Fruit fly (Drosophila melanogaster) whole organism, embryonic: ENCODE results near the gene CG9920.
A peak's percentile ranks its signal among the peaks of the same experiment; 100 is the strongest.

Experiments used
- Aef1 ChIP-seq: fragments of 200-800 bp; sonication (Bioruptor generic); IDR thresholded peaks from 3 replicates; pipeline ENCODE4 v1.3.6; 2022; ENCODE audit warnings: missing biosample characterization, missing genetic modification characterization
- Bgb ChIP-seq: fragments of 200-800 bp; sonication (Bioruptor generic); IDR thresholded peaks from 2 replicates; pipeline ENCODE4 v1.3.6; 2022; ENCODE audit warnings: missing biosample characterization, missing genetic modification characterization; ENCODE audit not compliant: partially characterized antibody
- CG10366 ChIP-seq: fragments of 200-800 bp; sonication (Bioruptor generic); IDR thresholded peaks from 2 replicates; pipeline ENCODE4 v1.3.6; 2022; ENCODE audit warnings: missing biosample characterization, missing genetic modification characterization
- CG10565 ChIP-seq: fragments of 200-800 bp; sonication (Bioruptor generic); optimal IDR thresholded peaks from 3 replicates; lab custom pipeline; 2016; ENCODE audit warnings: missing biosample characterization, mild to moderate bottlenecking, missing genetic modification characterization
- CG11085 ChIP-seq: fragments of 200-800 bp; sonication (Bioruptor generic); IDR thresholded peaks from 2 replicates; pipeline ENCODE4 v1.3.6; 2022; ENCODE audit warnings: missing biosample characterization, missing genetic modification characterization
- CG11456 ChIP-seq: fragments of 200-800 bp; sonication (Bioruptor generic); IDR thresholded peaks from 3 replicates; pipeline ENCODE4 v1.3.6; 2022; ENCODE audit warnings: missing biosample characterization, missing genetic modification characterization
- CG14441 ChIP-seq: fragments of 200-800 bp; sonication (Bioruptor generic); IDR thresholded peaks from 2 replicates; pipeline ENCODE4 v1.3.6; 2022; ENCODE audit warnings: missing biosample characterization, missing genetic modification characterization
- CG17829 ChIP-seq: fragments of 200-800 bp; optimal IDR thresholded peaks from 2 replicates; lab custom pipeline; 2019; ENCODE audit warnings: missing biosample characterization, mild to moderate bottlenecking, missing genetic modification characterization, moderate library complexity
- CG2202 ChIP-seq: fragments of 200-800 bp; sonication (Bioruptor generic); optimal IDR thresholded peaks from 2 replicates; lab custom pipeline; 2018; ENCODE audit warnings: missing biosample characterization, mild to moderate bottlenecking, missing genetic modification characterization
- CG43689 ChIP-seq: fragments of 200-800 bp; sonication (Bioruptor generic); IDR thresholded peaks from 2 replicates; pipeline ENCODE4 v1.3.6; 2022; ENCODE audit warnings: missing biosample characterization, missing genetic modification characterization
- CG4617 ChIP-seq: fragments of 200-800 bp; sonication (Bioruptor generic); optimal IDR thresholded peaks from 3 replicates; lab custom pipeline; 2016; ENCODE audit warnings: missing biosample characterization, missing genetic modification characterization, borderline replicate concordance
- CG4820 ChIP-seq: fragments of 200-800 bp; sonication (Bioruptor generic); optimal IDR thresholded peaks from 3 replicates; lab custom pipeline; 2016; ENCODE audit warnings: missing biosample characterization, missing genetic modification characterization
- CG5180 ChIP-seq: fragments of 200-800 bp; sonication (Bioruptor generic); optimal IDR thresholded peaks from 3 replicates; lab custom pipeline; 2017; ENCODE audit warnings: missing biosample characterization, missing genetic modification characterization, mild to moderate bottlenecking, moderate library complexity, missing genetic modification reagents
- CG6683 ChIP-seq: fragments of 200-800 bp; sonication (Bioruptor generic); optimal IDR thresholded peaks from 2 replicates; lab custom pipeline; 2017; ENCODE audit warnings: missing biosample characterization, mild to moderate bottlenecking, missing genetic modification characterization, missing genetic modification reagents
- CG6689 ChIP-seq: fragments of 200-800 bp; sonication (Bioruptor generic); IDR thresholded peaks from 2 replicates; pipeline ENCODE4 v1.3.6; 2022; ENCODE audit warnings: missing biosample characterization, missing genetic modification characterization
- CG6791 ChIP-seq: fragments of 200-800 bp; sonication (Bioruptor generic); IDR thresholded peaks from 3 replicates; pipeline ENCODE4 v1.3.6; 2022; ENCODE audit warnings: missing biosample characterization, missing genetic modification characterization; ENCODE audit not compliant: partially characterized antibody
- CG7271 ChIP-seq: fragments of 200-800 bp; sonication (Bioruptor generic); optimal IDR thresholded peaks from 2 replicates; lab custom pipeline; 2018; ENCODE audit warnings: missing biosample characterization, mild to moderate bottlenecking, missing genetic modification characterization, moderate library complexity
- CG7745 ChIP-seq: fragments of 200-800 bp; sonication (Bioruptor generic); optimal IDR thresholded peaks from 2 replicates; lab custom pipeline; 2018; ENCODE audit warnings: missing biosample characterization, mild to moderate bottlenecking, missing genetic modification characterization, moderate library complexity
- CG8478 ChIP-seq: fragments of >200 bp; optimal IDR thresholded peaks from 2 replicates; lab custom pipeline; 2018
- CG9609 ChIP-seq: fragments of 200-800 bp; sonication (Bioruptor generic); optimal IDR thresholded peaks from 3 replicates; lab custom pipeline; 2016; ENCODE audit warnings: missing biosample characterization, missing genetic modification characterization
- CHES-1-like ChIP-seq: fragments of 200-800 bp; sonication (Bioruptor generic); optimal IDR thresholded peaks from 2 replicates; lab custom pipeline; 2016; ENCODE audit warnings: missing biosample characterization, missing genetic modification characterization
- D19A ChIP-seq: fragments of 200-800 bp; optimal IDR thresholded peaks from 3 replicates; lab custom pipeline; 2019; ENCODE audit warnings: missing biosample characterization, mild to moderate bottlenecking, missing genetic modification characterization, moderate library complexity
- Dref ChIP-seq: fragments of 200-800 bp; sonication (Bioruptor generic); IDR thresholded peaks from 2 replicates; pipeline ENCODE4 v1.3.6; 2022; ENCODE audit warnings: missing biosample characterization, missing genetic modification characterization
- E2f1 ChIP-seq: fragments of 200-800 bp; sonication (Bioruptor generic); IDR thresholded peaks from 2 replicates; pipeline ENCODE4 v1.3.6; 2022; ENCODE audit warnings: missing biosample characterization, missing genetic modification characterization
- Gug ChIP-seq: fragments of 200-800 bp; sonication (Bioruptor generic); IDR thresholded peaks from 4 replicates; pipeline ENCODE4 v1.3.6; 2022; ENCODE audit warnings: missing biosample characterization, missing genetic modification characterization
- HLH3B ChIP-seq: fragments of 200-800 bp; sonication (Bioruptor generic); IDR thresholded peaks from 2 replicates; pipeline ENCODE4 v1.3.6; 2022; ENCODE audit warnings: missing biosample characterization, missing genetic modification characterization
- Hr3 ChIP-seq: fragments of 200-800 bp; sonication (Bioruptor generic); optimal IDR thresholded peaks from 3 replicates; lab custom pipeline; 2016; ENCODE audit warnings: missing biosample characterization, missing genetic modification characterization
- MESR4 ChIP-seq: fragments of 200-800 bp; sonication (Bioruptor generic); optimal IDR thresholded peaks from 2 replicates; lab custom pipeline; 2018; ENCODE audit warnings: missing biosample characterization, mild to moderate bottlenecking, missing genetic modification characterization, moderate library complexity
- MTF-1 ChIP-seq: fragments of 200-800 bp; sonication (Bioruptor generic); optimal IDR thresholded peaks from 2 replicates; lab custom pipeline; 2018; ENCODE audit warnings: missing biosample characterization, mild to moderate bottlenecking, missing genetic modification characterization, borderline replicate concordance
- Neu2 ChIP-seq: fragments of 200-800 bp; sonication (Bioruptor generic); optimal IDR thresholded peaks from 3 replicates; lab custom pipeline; 2016; ENCODE audit warnings: missing biosample characterization, missing genetic modification characterization, borderline replicate concordance
- Oli ChIP-seq: fragments of 200-800 bp; sonication (Bioruptor generic); optimal IDR thresholded peaks from 2 replicates; lab custom pipeline; 2018; ENCODE audit warnings: missing biosample characterization, mild to moderate bottlenecking, missing genetic modification characterization, moderate library complexity
- Stat92E ChIP-seq, 3 experiments: fragments of >200 bp in 2 of 3; fragments of 200-800 bp in 1 of 3; sonication (Bioruptor generic) in 1 of 3; optimal IDR thresholded peaks; 2 replicates each; lab custom pipeline; 2017 to 2019; ENCODE audit warnings: missing biosample characterization in 3 of 3, missing genetic modification characterization in 3 of 3, mild to moderate bottlenecking in 1 of 3, moderate library complexity in 1 of 3
- Usf ChIP-seq: fragments of 200-800 bp; sonication (Bioruptor generic); optimal IDR thresholded peaks from 2 replicates; lab custom pipeline; 2017; ENCODE audit warnings: missing genotype, missing biosample characterization, missing genetic modification characterization
- abd-A ChIP-seq: fragments of 200-800 bp; sonication (Bioruptor generic); optimal IDR thresholded peaks from 3 replicates; lab custom pipeline; 2019; ENCODE audit warnings: missing biosample characterization, mild to moderate bottlenecking, missing genetic modification characterization, moderate library complexity
- bbx ChIP-seq: fragments of 200-800 bp; sonication (Bioruptor generic); IDR thresholded peaks from 2 replicates; pipeline ENCODE4 v1.3.6; 2022; ENCODE audit warnings: missing biosample characterization, missing genetic modification characterization; ENCODE audit not compliant: partially characterized antibody
- danr ChIP-seq: fragments of 200-800 bp; sonication (Bioruptor generic); IDR thresholded peaks from 2 replicates; pipeline ENCODE4 v1.3.6; 2022; ENCODE audit warnings: missing biosample characterization, missing genetic modification characterization
- dimm ChIP-seq: fragments of 200-800 bp; sonication (Bioruptor generic); IDR thresholded peaks from 2 replicates; pipeline ENCODE4 v1.3.6; 2022; ENCODE audit warnings: missing biosample characterization, missing genetic modification characterization
- fu2 ChIP-seq: fragments of 200-800 bp; sonication (Bioruptor generic); optimal IDR thresholded peaks from 2 replicates; lab custom pipeline; 2016; ENCODE audit warnings: missing biosample characterization, missing genetic modification characterization
- h ChIP-seq: fragments of >200 bp; optimal IDR thresholded peaks from 2 replicates; lab custom pipeline; 2017
- jing ChIP-seq: fragments of 200-800 bp; sonication (Bioruptor generic); optimal IDR thresholded peaks from 2 replicates; lab custom pipeline; 2018; ENCODE audit warnings: missing biosample characterization, mild to moderate bottlenecking, missing genetic modification characterization
- kni ChIP-seq: fragments of 200-800 bp; sonication (Bioruptor generic); optimal IDR thresholded peaks from 3 replicates; lab custom pipeline; 2017; ENCODE audit warnings: mild to moderate bottlenecking, missing biosample characterization, missing genetic modification reagents, missing genetic modification characterization
- otp ChIP-seq: fragments of 200-800 bp; sonication (Bioruptor generic); IDR thresholded peaks from 3 replicates; pipeline ENCODE4, ENCODE4 v1.3.6; 2022; ENCODE audit warnings: missing biosample characterization, missing genetic modification characterization
- peb ChIP-seq: fragments of 200-800 bp; sonication (Bioruptor generic); IDR thresholded peaks from 2 replicates; pipeline ENCODE4 v1.3.6; 2022; ENCODE audit warnings: missing biosample characterization, missing genetic modification characterization
- pnt ChIP-seq: fragments of 200-800 bp; sonication (Bioruptor generic); optimal IDR thresholded peaks from 3 replicates; lab custom pipeline; 2016; ENCODE audit warnings: missing biosample characterization, missing genetic modification characterization
- repo ChIP-seq: fragments of 200-800 bp; sonication (Bioruptor generic); optimal IDR thresholded peaks from 2 replicates; lab custom pipeline; 2016; ENCODE audit warnings: missing biosample characterization, missing genetic modification characterization
- ro ChIP-seq: fragments of 200-800 bp; sonication (Bioruptor generic); IDR thresholded peaks from 2 replicates; pipeline ENCODE4 v1.3.6; 2022; ENCODE audit warnings: missing biosample characterization, missing genetic modification characterization
- run ChIP-seq: fragments of 200-800 bp; sonication (Bioruptor generic); optimal IDR thresholded peaks from 3 replicates; lab custom pipeline; 2018; ENCODE audit warnings: missing biosample characterization, mild to moderate bottlenecking, missing genetic modification characterization
- schlank ChIP-seq: fragments of 200-800 bp; sonication (Bioruptor generic); optimal IDR thresholded peaks from 2 replicates; lab custom pipeline; 2018; ENCODE audit warnings: missing biosample characterization, mild to moderate bottlenecking, missing genetic modification characterization
- stwl ChIP-seq: fragments of 200-800 bp; sonication (Bioruptor generic); optimal IDR thresholded peaks from 3 replicates; lab custom pipeline; 2018; ENCODE audit warnings: missing biosample characterization, mild to moderate bottlenecking, missing genetic modification characterization, moderate library complexity
- tin ChIP-seq: fragments of 200-800 bp; sonication (Bioruptor generic); optimal IDR thresholded peaks from 3 replicates; lab custom pipeline; 2016; ENCODE audit warnings: missing biosample characterization, missing genetic modification characterization
- vfl ChIP-seq: fragments of 200-800 bp; sonication (Bioruptor generic); optimal IDR thresholded peaks from 2 replicates; lab custom pipeline; 2016; ENCODE audit warnings: missing biosample characterization, missing genetic modification characterization
- yki ChIP-seq: fragments of >200 bp; optimal IDR thresholded peaks from 3 replicates; lab custom pipeline; 2018

Gene CG9920

DNA sequence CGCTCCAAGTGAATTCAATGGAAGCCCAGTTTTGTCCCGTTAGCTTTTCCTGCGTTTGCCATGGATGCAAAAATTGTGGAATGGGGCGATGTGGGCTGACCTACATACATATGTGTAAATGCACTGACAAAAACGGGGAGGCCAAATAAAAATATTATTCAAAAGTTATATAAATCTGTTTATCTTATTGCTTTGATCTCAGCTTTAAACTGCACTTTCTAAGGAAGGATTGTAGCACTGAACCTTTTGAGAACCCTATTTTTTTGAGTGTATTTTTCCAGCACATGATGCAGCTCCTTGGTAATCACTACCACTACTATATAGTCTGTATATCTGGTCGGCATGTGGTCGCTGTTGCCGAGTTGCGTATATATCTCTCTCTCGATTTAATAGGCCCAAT, 20.9 kb downstream of the CG9920 start (continued):
- TF ChIP-seq HLH3B (GFP tag; lab: Robert Waterston, UW) (peak; percentile 68), CHES-1-like (no peak), Dref (GFP tag; lab: Robert Waterston, UW) (no peak), CG7271 (no peak), CG6683 (GFP tag; lab: Kevin White, UChicago) (no peak), MTF-1 (GFP tag; lab: Kevin White, UChicago) (no peak), kni (GFP tag; lab: Kevin White, UChicago) (no peak), CG11085 (GFP tag; lab: Robert Waterston, UW) (no peak), E2f1 (GFP tag; lab: Robert Waterston, UW) (peak; percentile 57; the same call in 1 of the 2 replicates), CG2202 (tag; lab: Kevin White, UChicago) (no peak), CG6791 (GFP tag; lab: Robert Waterston, UW) (no peak), CG4820 (GFP tag; lab: Kevin White, UChicago) (peak; percentile 38), D19A (peak; percentile 28), CG8478 (no peak), Oli (tag; lab: Kevin White, UChicago) (peak; percentile 46), danr (GFP tag; lab: Robert Waterston, UW) (0 out of 2 replicates have a peak, but pooled peaks have one; percentile 19), fu2 (GFP tag; lab: Kevin White, UChicago) (no peak), h (no peak), tin (peak; percentile 49), Aef1 (GFP tag; lab: Robert Waterston, UW) (peak; percentile 47; the same call in 2 of the 3 replicates), Usf (GFP tag; lab: Kevin White, UChicago) (no peak), repo (GFP tag; lab: Kevin White, UChicago) (no peak), MESR4 (no peak), CG7745 (tag; lab: Kevin White, UChicago) (no peak), Hr3 (GFP tag; lab: Kevin White, UChicago) (peak; percentile 33), dimm (GFP tag; lab: Robert Waterston, UW) (no peak), run (tag; lab: Kevin White, UChicago) (no peak), CG17829 (no peak), CG6689 (GFP tag; lab: Robert Waterston, UW) (peak; percentile 44; the same call in 1 of the 2 replicates), Bgb (no peak), schlank (tag; lab: Kevin White, UChicago) (no peak), CG9609 (no peak), CG14441 (GFP tag; lab: Robert Waterston, UW) (peak; percentile 68), CG10565 (GFP tag; lab: Kevin White, UChicago) (no peak), CG11456 (GFP tag; lab: Robert Waterston, UW) (peak; percentile 56; the same call in 1 of the 3 replicates), CG43689 (GFP tag; lab: Robert Waterston, UW) (no peak), jing (GFP tag; lab: Kevin White, UChicago) (no peak), yki (no peak), otp (GFP tag; lab: Robert Waterston, UW) (peak; percentile 66; the same call in 2 of the 3 replicates), vfl (GFP tag; lab: Kevin White, UChicago) (no peak), Neu2 (GFP tag; lab: Kevin White, UChicago) (no peak), CG10366 (GFP tag; lab: Robert Waterston, UW) (peak; percentile 40; the same call in 1 of the 2 replicates), peb (GFP tag; lab: Robert Waterston, UW) (no peak; the same call in 1 of the 2 replicates), Gug (GFP tag; lab: Robert Waterston, UW) (peak; percentile 41; the same call in 1 of the 4 replicates), bbx (GFP tag; lab: Robert Waterston, UW) (no peak), ro (no peak), CG4617 (GFP tag; lab: Kevin White, UChicago) (no peak), stwl (tag; lab: Kevin White, UChicago) (no peak), pnt (GFP tag; lab: Kevin White, UChicago) (no peak), CG5180 (no peak), Stat92E (GFP tag; optimal IDR thresholded peaks at IDR 0.05; lab: Kevin White, UChicago) (no peak), abd-A (tag; lab: Kevin White, UChicago) (no peak)
